Worm (Caenorhabditis elegans): Measurements from ENCODE around the gene F40C5.1.

DNA sequence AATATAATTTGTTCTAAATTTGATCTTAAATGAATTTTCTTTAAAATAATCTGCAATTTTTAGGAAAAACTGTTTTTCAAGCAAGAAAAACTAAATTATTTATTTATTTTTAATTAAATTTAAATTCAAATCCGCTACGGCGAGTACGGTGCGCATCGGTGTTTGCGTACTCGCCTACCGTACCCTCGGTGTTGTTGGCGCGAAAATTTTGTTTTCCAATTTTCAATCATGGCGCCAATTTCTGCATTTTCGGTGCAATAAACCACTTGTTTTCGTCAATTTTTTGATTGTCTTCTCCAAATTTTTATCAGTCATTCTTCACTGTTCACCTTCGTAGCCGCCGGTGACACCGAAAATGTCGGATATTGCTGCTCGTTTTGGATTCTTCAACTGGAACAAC, 6.3 kb downstream of the F40C5.1 start, which contains the start of gene pygl-1:
- no peak for TF ChIP-seq ztf-11 (tag; optimal IDR thresholded peaks at IDR 0.05)
- no peak for TF ChIP-seq nhr-12 (tag; optimal IDR thresholded peaks at IDR 0.05)
- TF ChIP-seq lin-11 (tag; optimal IDR thresholded peaks at IDR 0.05): no peak
- no peak for TF ChIP-seq unc-39 (tag; optimal IDR thresholded peaks at IDR 0.05)
- no peak for TF ChIP-seq unc-62 (GFP tag; optimal IDR thresholded peaks at IDR 0.05)
- TF ChIP-seq ama-1 (optimal IDR thresholded peaks at IDR 0.05): no peak
- no peak for TF ChIP-seq lin-39 (tag; optimal IDR thresholded peaks at IDR 0.05)

Data from whole organism, L2 larva.